Fruit fly (Drosophila melanogaster): ENCODE measurements around the gene Bka.

Bka gene

DNA sequence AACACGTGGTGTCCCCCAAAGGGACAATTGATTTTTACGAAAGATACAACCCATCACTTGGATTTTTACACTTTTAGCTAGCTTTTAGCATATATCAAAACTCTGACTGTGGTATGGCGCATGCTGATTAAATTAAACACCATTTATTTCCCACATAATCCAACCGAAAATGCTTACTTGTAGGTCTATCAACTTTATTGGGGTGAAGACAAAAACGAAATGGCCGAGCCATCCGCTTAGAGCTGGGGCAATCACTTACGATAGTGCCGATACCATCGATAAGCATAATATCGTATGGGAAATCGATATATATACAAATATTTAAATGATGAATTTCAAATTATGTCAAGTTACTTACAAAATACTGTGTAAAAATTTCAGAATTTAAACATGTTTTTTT lies 2.2 kb downstream of the Bka start, which contains the start of gene RpS2 (continued):
- TF ChIP-seq BEAF-32 (GFP tag; optimal IDR thresholded peaks at IDR 0.05): peak; percentile 97
- no peak for TF ChIP-seq ems (GFP tag; optimal IDR thresholded peaks at IDR 0.05)
- peak; percentile 8 for TF ChIP-seq CG10209 (GFP tag; optimal IDR thresholded peaks at IDR 0.05)
- no peak for TF ChIP-seq prd (optimal IDR thresholded peaks at IDR 0.05)
- TF ChIP-seq prd (GFP tag; IDR thresholded peaks at IDR 0.05): no peak
- no peak for TF ChIP-seq CG9876 (GFP tag; optimal IDR thresholded peaks at IDR 0.05)
- TF ChIP-seq Fer3 (tag; optimal IDR thresholded peaks at IDR 0.05): peak; percentile 50
- TF ChIP-seq CG9215 (GFP tag; IDR thresholded peaks at IDR 0.05): no peak
- peak; percentile 94 for TF ChIP-seq CG2116 (GFP tag; optimal IDR thresholded peaks at IDR 0.05)
- TF ChIP-seq CG15479 (GFP tag; optimal IDR thresholded peaks at IDR 0.05): no peak
- TF ChIP-seq peb (GFP tag; IDR thresholded peaks at IDR 0.05): no peak
- peak; percentile 36 for TF ChIP-seq CG13123 (GFP tag; optimal IDR thresholded peaks at IDR 0.05)
- no peak for TF ChIP-seq otp (GFP tag; IDR thresholded peaks at IDR 0.05)
- peak; percentile 21 for TF ChIP-seq CG16863 (GFP tag; optimal IDR thresholded peaks at IDR 0.05)
- TF ChIP-seq ap (GFP tag; IDR thresholded peaks at IDR 0.05): no peak
- peak; percentile 69 for TF ChIP-seq vvl (GFP tag; IDR thresholded peaks at IDR 0.05)
- peak; percentile 68 for TF ChIP-seq lab (GFP tag; optimal IDR thresholded peaks at IDR 0.05)
- peak; percentile 99 for TF ChIP-seq CG34224 (GFP tag; IDR thresholded peaks at IDR 0.05; ENCODE audit: partially characterized antibody)
- no peak for TF ChIP-seq CG14050 (GFP tag; IDR thresholded peaks at IDR 0.05)
- TF ChIP-seq zen (tag; optimal IDR thresholded peaks at IDR 0.05): peak; percentile 3
- TF ChIP-seq gsb (GFP tag; IDR thresholded peaks at IDR 0.05): no peak
- no peak for TF ChIP-seq Poxn (GFP tag; IDR thresholded peaks at IDR 0.05)
- TF ChIP-seq CTCF (GFP tag; optimal IDR thresholded peaks at IDR 0.05): peak; percentile 30
- TF ChIP-seq CG15269 (tag; optimal IDR thresholded peaks at IDR 0.05): peak; percentile 60
- no peak for TF ChIP-seq Gsc (GFP tag; IDR thresholded peaks at IDR 0.05)
- no peak for TF ChIP-seq CG3726 (GFP tag; IDR thresholded peaks at IDR 0.05)
- TF ChIP-seq sc (optimal IDR thresholded peaks at IDR 0.05): no peak
- TF ChIP-seq sc (GFP tag; optimal IDR thresholded peaks at IDR 0.05): no peak
- no peak for TF ChIP-seq CG12299 (tag; optimal IDR thresholded peaks at IDR 0.05)
- peak; percentile 52 for TF ChIP-seq HLHmδ (GFP tag; optimal IDR thresholded peaks at IDR 0.05)
- TF ChIP-seq CG4282 (GFP tag; optimal IDR thresholded peaks at IDR 0.05): no peak
- TF ChIP-seq CG31365 (tag; optimal IDR thresholded peaks at IDR 0.05): no peak
- TF ChIP-seq CG7928 (GFP tag; optimal IDR thresholded peaks at IDR 0.05): no peak
- peak; percentile 91 for TF ChIP-seq sens (GFP tag)
- no peak for TF ChIP-seq CG5953 (GFP tag; IDR thresholded peaks at IDR 0.05)
- TF ChIP-seq Sry-δ (GFP tag; optimal IDR thresholded peaks at IDR 0.05): peak; percentile 90
- no peak for TF ChIP-seq CG3065 (GFP tag; optimal IDR thresholded peaks at IDR 0.05)
- TF ChIP-seq ken (GFP tag; IDR thresholded peaks at IDR 0.05): no peak
- TF ChIP-seq bsh (GFP tag; optimal IDR thresholded peaks at IDR 0.05): peak; percentile 7 to 35
- TF ChIP-seq Scr (GFP tag; IDR thresholded peaks at IDR 0.05; ENCODE audit: partially characterized antibody): peak; percentile 99
- no peak for TF ChIP-seq Deaf1 (tag; optimal IDR thresholded peaks at IDR 0.05)
- TF ChIP-seq CG17359 (tag; optimal IDR thresholded peaks at IDR 0.05): peak; percentile 31
- peak; percentile 100 for TF ChIP-seq Opbp (GFP tag; IDR thresholded peaks at IDR 0.05; ENCODE audit: partially characterized antibody)
- TF ChIP-seq CkIIα-i1 (GFP tag; IDR thresholded peaks at IDR 0.05): no peak
- TF ChIP-seq Doc2 (GFP tag; IDR thresholded peaks at IDR 0.05): no peak
- TF ChIP-seq CG4707 (GFP tag; optimal IDR thresholded peaks at IDR 0.05): peak; percentile 43
- TF ChIP-seq Oli (tag; optimal IDR thresholded peaks at IDR 0.05): no peak
- TF ChIP-seq Ssrp (tag; optimal IDR thresholded peaks at IDR 0.05): no peak
- TF ChIP-seq eyg (GFP tag; optimal IDR thresholded peaks at IDR 0.05): no peak
- TF ChIP-seq CG18476 (GFP tag; optimal IDR thresholded peaks at IDR 0.05): no peak
- TF ChIP-seq CG3281 (GFP tag; optimal IDR thresholded peaks at IDR 0.05): peak; percentile 37
- TF ChIP-seq CG14667 (GFP tag; IDR thresholded peaks at IDR 0.05): no peak
- TF ChIP-seq nerfin-1 (tag; optimal IDR thresholded peaks at IDR 0.05): peak; percentile 51
